Fruit fly (Drosophila melanogaster) whole organism, larva: Measurements from ENCODE around the gene smg.

Source experiments
- noc ChIP-seq: fragments of 200-800 bp; sonication (Bioruptor generic); optimal IDR thresholded peaks from 3 replicates; lab custom pipeline; 2019; ENCODE audit warnings: missing biosample characterization, mild to moderate bottlenecking, missing genetic modification characterization, moderate library complexity

Gene smg

dm6 chr3L:8997686-8998239, at the start of gene smg, which contains the start of gene CG5087:
smg (minus strand) TSS chr3L:8997989.
CG5087 (plus strand) TSS chr3L:8998184.
- peak; percentile 31 for TF ChIP-seq noc (tag; lab: Kevin White, UChicago)

DNA sequence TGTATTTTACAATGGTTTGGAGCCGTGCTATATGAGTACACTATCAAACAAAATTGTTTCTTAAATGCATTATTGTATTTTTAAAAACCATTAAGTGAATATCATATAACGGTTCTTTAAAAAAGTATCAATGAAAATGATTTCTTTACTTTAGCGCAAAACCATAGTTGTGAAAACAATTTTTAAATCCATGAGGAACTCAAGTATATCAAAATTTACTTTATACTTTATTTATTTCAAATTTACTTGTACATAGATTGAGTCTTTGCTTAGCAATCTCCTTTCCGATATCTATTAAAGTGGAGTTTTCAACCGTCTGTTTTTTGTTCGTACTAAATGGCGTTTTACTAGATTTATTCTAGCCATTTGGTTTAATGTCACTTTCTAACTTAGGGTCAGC, 49.3 kb upstream of the smg start, which contains the start of gene Argk2:
Gene Argk2 (plus strand): TSS at position 378 of the 400 bp plus-strand sequence.
- no peak for TF ChIP-seq noc (tag; lab: Kevin White, UChicago)

DNA sequence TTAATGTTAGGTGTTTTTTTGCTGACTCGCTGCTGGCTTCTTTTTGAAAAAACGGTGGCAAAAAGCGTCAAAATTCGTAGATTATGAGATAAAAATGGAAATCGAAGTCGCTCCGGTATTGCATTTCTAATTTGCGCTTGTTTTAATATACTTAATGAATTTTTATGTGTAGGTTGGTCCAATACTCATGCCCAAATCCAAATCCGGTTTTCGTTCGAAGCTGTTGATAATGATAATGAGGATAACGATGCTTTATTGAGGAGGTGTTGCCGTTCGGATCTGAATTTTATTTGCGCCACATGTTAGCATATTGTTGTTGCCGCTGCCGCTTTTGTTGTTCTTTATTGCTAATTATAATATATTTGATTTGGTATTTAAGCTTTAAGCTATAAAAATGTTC, 48.5 kb upstream of the smg start:
- TF ChIP-seq noc (tag; lab: Kevin White, UChicago) = peak; percentile 46

- peak; percentile 11 for TF ChIP-seq noc (tag; lab: Kevin White, UChicago)
These were observed 47.5 kb upstream of the smg start for dm6 chr3L:9045318-9045717.

DNA sequence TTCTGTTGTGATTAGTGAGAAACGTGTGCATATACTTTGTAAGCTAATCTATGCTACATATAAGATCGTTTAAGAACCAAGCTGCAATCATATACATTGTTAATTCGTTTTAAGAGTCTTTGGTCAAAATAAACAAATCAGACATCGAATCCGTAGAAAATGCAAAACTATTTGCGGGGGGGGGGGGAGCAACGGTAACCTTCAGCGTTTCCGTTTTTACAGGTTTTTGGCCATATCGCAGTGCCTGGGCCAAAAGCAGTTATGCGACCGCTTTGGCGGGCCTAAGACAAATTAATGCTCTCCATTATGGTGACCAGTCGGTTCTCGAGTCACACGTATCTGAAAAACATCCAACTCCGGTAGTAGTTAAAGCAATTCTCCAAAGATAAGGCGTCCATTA, 47.1 kb upstream of the smg start:
- TF ChIP-seq noc (tag; lab: Kevin White, UChicago) = no peak

DNA sequence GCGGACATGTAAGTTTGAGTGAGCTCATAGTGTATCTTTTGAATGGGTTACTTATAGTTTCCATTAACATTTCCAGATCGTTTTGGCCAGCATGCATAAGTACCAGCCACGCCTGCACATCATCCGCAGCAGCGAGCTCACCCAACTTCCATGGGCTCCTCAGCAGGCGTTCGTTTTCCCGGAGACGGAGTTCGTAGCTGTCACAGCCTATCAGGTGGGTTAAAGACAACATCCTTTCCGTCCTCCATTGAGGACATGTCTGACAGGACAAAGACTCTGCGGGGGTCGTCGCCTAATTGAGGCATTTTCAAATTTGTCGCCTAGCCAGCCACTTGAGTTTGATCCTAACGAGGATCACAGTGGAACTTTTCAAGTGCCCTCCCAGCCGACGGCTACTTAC, 45.9 kb upstream of the smg start:
- no peak for TF ChIP-seq noc (tag; lab: Kevin White, UChicago)

DNA sequence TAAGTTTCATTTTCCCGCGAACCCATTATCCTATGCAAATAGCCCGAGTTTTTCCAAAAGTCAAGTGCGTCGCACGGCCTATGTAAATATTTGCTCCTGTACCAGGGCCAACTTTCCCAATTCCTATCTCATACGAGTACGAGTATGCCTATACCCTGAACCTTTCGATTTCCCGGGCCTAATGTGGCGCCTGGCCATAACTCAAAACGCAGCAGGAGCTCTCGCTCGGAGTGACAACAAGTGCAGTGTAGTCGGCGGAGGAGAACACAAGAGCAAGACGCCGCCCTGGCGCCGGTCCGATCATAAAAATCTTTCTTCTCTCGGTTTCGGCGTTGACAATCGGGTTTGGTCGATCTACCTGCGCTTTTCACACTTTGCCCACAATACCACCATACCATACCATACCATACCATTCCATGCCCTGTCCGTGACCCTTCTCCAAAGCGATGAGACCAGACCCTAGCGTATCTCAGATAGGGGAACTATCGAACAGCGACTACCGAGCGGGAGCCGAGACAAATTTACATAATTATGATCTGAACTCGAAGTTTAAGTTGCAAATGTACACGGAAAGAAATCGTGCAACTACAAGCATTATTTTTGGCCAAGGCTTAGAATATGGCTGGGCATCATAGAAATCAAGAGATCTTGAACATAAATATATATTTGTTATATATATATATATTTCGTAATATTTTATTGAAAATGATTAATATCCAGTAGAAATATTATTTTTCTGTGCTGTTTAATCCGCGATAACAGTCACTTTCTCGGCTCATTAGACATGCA, 44.6 kb upstream of the smg start:
- TF ChIP-seq noc (tag; lab: Kevin White, UChicago) = no peak

dm6 chr3L:9041042-9041477, 43.3 kb upstream of the smg start, which contains the start of gene Doc1:
Doc1 (plus strand) TSS chr3L:9041375.
- no peak for TF ChIP-seq noc (tag; lab: Kevin White, UChicago)

DNA sequence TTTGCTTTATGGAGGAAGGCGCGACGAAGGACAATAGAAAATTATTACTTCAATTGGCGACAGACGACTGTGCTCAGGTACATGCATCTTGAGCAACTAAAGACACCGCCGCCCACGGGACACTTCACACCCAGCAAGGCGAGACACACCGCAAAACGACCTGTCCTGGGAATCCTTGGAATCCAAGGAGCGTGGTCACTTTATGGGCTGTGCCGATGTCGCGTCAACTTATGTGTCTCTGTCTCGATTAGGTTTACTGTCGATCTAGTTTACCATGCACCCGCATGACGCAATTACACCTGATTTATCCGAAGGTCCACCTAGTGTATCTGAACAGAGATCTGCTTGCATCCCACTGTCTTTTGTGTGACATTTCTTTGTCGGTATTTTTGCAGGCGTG, 41.4 kb upstream of the smg start:
- no peak for TF ChIP-seq noc (tag; lab: Kevin White, UChicago)

dm6 chr3L:9037608-9038007, 39.8 kb upstream of the smg start:
- TF ChIP-seq noc (tag; lab: Kevin White, UChicago) = no peak

DNA sequence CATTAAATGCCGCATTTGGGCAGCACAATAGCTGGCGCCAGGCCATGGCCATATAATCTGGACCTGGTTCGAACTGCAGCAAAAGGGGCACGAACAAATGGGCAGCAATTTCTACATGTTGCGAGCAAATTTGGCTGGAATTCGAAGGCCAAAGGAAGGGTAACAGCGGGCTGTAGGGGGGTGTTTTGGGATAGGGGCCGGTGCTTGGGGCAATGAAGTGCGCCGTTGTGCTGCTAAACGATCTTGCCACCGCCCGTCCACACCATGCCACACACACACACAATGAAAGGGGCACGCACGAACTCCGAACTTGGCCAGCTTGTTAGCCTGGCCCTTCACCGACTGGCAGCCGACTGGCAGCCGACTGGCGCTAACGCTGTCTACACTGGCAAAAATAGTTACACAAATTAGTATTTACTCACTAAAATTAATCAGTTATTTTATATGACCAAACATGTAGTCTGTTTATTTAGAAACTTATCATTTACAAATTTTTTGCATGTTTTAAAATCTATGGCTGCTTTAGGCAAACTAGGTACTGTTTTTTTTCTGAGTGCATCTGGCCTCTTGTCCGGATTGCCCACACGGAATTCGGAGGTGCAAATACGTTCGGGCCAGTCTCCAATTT, 36.3 kb upstream of the smg start:
- TF ChIP-seq noc (tag; lab: Kevin White, UChicago) = no peak

DNA sequence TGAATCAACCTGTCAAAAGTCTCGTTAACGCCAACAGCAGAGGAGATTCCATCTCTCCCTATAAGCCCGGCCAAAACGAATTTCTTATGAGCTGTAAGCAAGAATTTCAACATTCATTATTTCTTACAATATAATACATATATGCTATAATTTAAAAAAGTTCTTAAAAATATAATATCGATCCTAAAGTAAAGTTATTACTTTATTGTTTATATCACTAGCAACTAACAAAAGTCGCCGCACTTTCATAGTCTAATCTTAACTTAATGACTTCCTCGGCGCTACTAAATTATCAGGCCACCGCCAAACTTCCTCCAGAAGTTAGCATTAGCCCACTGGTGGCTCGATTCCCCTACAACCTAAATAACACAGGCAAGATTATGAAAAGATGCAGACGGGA, 35.7 kb upstream of the smg start:
- no peak for TF ChIP-seq noc (tag; lab: Kevin White, UChicago)

dm6 chr3L:9032871-9033270, 35.1 kb upstream of the smg start:
- no peak for TF ChIP-seq noc (tag; lab: Kevin White, UChicago)

- no peak for TF ChIP-seq noc (tag; lab: Kevin White, UChicago)
These were observed 31.5 kb upstream of the smg start for dm6 chr3L:9029183-9029789.

dm6 chr3L:9028057-9028456, 30.3 kb upstream of the smg start:
- no peak for TF ChIP-seq noc (tag; lab: Kevin White, UChicago)

DNA sequence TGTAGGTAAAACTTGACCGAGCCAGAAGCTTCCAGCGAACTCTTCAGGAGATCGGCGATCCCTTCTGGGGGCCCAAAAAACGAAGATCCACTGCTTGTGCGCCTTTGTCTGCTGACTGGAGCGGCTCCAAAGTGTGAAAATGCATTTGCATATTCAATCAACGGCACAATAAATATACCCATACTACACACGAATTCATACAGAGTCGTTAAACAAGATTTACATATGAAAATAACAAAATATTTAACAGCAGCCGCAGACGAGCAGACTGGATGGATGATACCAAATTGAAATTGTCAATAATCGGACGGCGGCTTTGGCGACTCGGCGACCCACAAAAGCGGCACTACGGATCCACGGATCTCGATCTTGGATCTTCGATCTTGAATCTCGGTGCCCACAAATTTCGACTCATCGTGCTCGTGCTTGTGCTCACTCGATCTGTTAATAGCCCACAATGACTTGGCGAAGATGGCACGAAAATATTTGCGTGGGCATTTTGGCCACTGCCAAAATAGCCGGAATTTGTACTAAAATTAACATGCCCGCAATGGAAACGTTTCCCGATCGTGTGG, 29.4 kb upstream of the smg start:
- no peak for TF ChIP-seq noc (tag; lab: Kevin White, UChicago)
